Worm (Caenorhabditis elegans) whole organism, L1 larva: Measurements from ENCODE around the gene C03B1.3.

Experiments used
- ama-1 ChIP-seq: fragments of 150-350 bp; optimal IDR thresholded peaks from 2 replicates; lab custom pipeline; 2014
- fos-1 ChIP-seq: fragments of 150-350 bp; optimal IDR thresholded peaks from 2 replicates; lab custom pipeline; 2014; ENCODE audit warnings: missing biosample characterization, missing genetic modification characterization
- jun-1 ChIP-seq: fragments of 150-350 bp; optimal IDR thresholded peaks from 2 replicates; lab custom pipeline; 2014; ENCODE audit warnings: missing biosample characterization, missing genetic modification reagents, missing genetic modification characterization
- mab-9 ChIP-seq: fragments of 200-800 bp; sonication (Bioruptor generic); IDR thresholded peaks from 2 replicates; pipeline ENCODE4 v1.3.6; 2022; ENCODE audit warnings: missing genetic modification reagents, missing genetic modification characterization, missing compliant biosample characterization
- nhr-28 ChIP-seq: fragments of 150-350 bp; optimal IDR thresholded peaks from 2 replicates; lab custom pipeline; 2014; ENCODE audit warnings: missing biosample characterization, missing genetic modification characterization
- skn-1 ChIP-seq: fragments of 150-350 bp; optimal IDR thresholded peaks from 2 replicates; lab custom pipeline; 2014; ENCODE audit warnings: missing biosample characterization, missing genetic modification characterization
- snpc-4 ChIP-seq: fragments of 150-350 bp; optimal IDR thresholded peaks from 2 replicates; lab custom pipeline; 2014; ENCODE audit warnings: missing biosample characterization, missing genetic modification characterization
- swsn-7 ChIP-seq: sonication (generic microtip); optimal IDR thresholded peaks from 2 replicates; lab custom pipeline; 2016; ENCODE audit warnings: missing genetic modification characterization, missing compliant biosample characterization
- unc-130 ChIP-seq: fragments of 150-350 bp; optimal IDR thresholded peaks from 2 replicates; lab custom pipeline; 2017; ENCODE audit warnings: missing biosample characterization, missing genetic modification characterization, inconsistent platforms

- TF ChIP-seq snpc-4 (no peak), unc-130 (no peak), swsn-7 (tag; lab: Kevin White, UChicago) (no peak), mab-9 (no peak), jun-1 (tag; lab: Kevin White, UChicago) (no peak), nhr-28 (tag; lab: Kevin White, UChicago) (no peak), fos-1 (tag; lab: Kevin White, UChicago) (no peak), skn-1 (tag; lab: Kevin White, UChicago) (no peak), ama-1 (lab: Kevin White, UChicago) (no peak)
Measured at ce11 chrX:6382930-6383329, 17.1 kb downstream of the C03B1.3 start.
